Worm (Caenorhabditis elegans) whole organism, L3 larva: ENCODE measurements around the gene E01G4.6.

Experiments used
- elt-3 ChIP-seq, 3 experiments: fragments of 150-350 bp in 1 of 3; sonication (generic microtip) in 2 of 3; optimal IDR thresholded peaks; 2 replicates in 2 of 3; 4 replicates in 1 of 3; lab custom pipeline; 2014 to 2017; ENCODE audit warnings: missing biosample characterization in 3 of 3, missing genetic modification characterization in 3 of 3
- fkh-10 ChIP-seq: sonication (generic microtip); optimal IDR thresholded peaks from 2 replicates; lab custom pipeline; 2017; ENCODE audit warnings: missing biosample characterization, missing genetic modification reagents, missing genetic modification characterization

DNA sequence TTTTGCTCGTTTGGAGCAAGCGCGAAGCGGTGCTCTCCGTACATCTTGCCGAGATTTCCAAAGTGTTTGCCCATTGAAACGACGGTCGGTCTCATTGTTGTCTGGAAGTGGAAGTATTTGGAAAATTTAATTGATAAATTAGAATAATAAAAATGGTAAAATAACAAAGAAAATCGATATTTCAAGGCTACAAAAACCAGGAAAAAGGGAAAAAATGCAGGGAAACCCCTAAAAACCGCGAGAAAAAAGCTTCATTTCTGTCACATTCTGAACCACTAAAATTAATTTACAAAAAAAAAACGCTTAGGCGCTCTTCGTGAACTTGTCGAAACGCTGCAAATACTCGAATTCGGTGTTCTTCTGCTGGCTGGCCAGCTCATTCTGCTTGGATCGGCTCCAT, 10.7 kb downstream of the E01G4.6 start, which contains the start of gene F45H10.2:
- TF ChIP-seq fkh-10 (GFP tag; lab: Kevin White, UChicago), result no peak
- TF ChIP-seq elt-3 (tag; optimal IDR thresholded peaks at IDR 0.05; lab: Kevin White, UChicago), result no peak
